Worm (Caenorhabditis elegans) whole organism, L4 larva: ENCODE measurements around the gene K06H7.1.

Source experiments
- F26F4.8 ChIP-seq: fragments of 200-800 bp; sonication (Bioruptor generic); conservative IDR thresholded peaks from 2 replicates; pipeline ENCODE4 v1.3.6; 2022; ENCODE audit warnings: missing genetic modification characterization, missing compliant biosample characterization
- F44E2.7 ChIP-seq: fragments of 200-800 bp; sonication (Bioruptor generic); IDR thresholded peaks from 2 replicates; pipeline ENCODE4 v2.1.2; 2022; ENCODE audit warnings: missing genetic modification characterization, missing compliant biosample characterization
- F49E8.2 ChIP-seq: sonication (generic microtip); optimal IDR thresholded peaks from 2 replicates; lab custom pipeline; 2016; ENCODE audit warnings: missing compliant biosample characterization, mild to moderate bottlenecking, missing genetic modification characterization, borderline replicate concordance
- T20F7.1 ChIP-seq: fragments of 200-800 bp; sonication (Bioruptor generic); optimal IDR thresholded peaks from 2 replicates; lab custom pipeline; 2018; ENCODE audit warnings: mild to moderate bottlenecking, missing genetic modification characterization, missing compliant biosample characterization
- Y105C5A.15 ChIP-seq: fragments of 200-800 bp; sonication (Bioruptor generic); IDR thresholded peaks from 2 replicates; pipeline ENCODE4 v1.3.6; 2022; ENCODE audit warnings: missing genetic modification characterization, missing compliant biosample characterization
- Y5F2A.4 ChIP-seq: fragments of 200-800 bp; sonication (Bioruptor generic); optimal IDR thresholded peaks from 2 replicates; lab custom pipeline; 2018; ENCODE audit warnings: mild to moderate bottlenecking, missing genetic modification characterization, missing compliant biosample characterization
- ZK337.2 ChIP-seq: fragments of 200-800 bp; sonication (Bioruptor generic); IDR thresholded peaks from 2 replicates; pipeline ENCODE4 v1.3.6; 2022; ENCODE audit warnings: missing genetic modification reagents, missing genetic modification characterization, missing compliant biosample characterization
- aly-2 ChIP-seq: sonication (generic microtip); optimal IDR thresholded peaks from 2 replicates; lab custom pipeline; 2018; ENCODE audit warnings: missing biosample characterization, missing genetic modification characterization
- ama-1 ChIP-seq: fragments of 150-350 bp; optimal IDR thresholded peaks from 2 replicates; lab custom pipeline; 2014; ENCODE audit warnings: inconsistent platforms, mixed read lengths
- arid-1 ChIP-seq: fragments of 200-800 bp; sonication (Bioruptor generic); conservative IDR thresholded peaks from 2 replicates; pipeline ENCODE4 v1.3.6; 2022; ENCODE audit warnings: missing genetic modification reagents, missing genetic modification characterization, missing compliant biosample characterization
- ceh-28 ChIP-seq: fragments of 150-350 bp; optimal IDR thresholded peaks from 2 replicates; lab custom pipeline; 2014; ENCODE audit warnings: missing biosample characterization, missing genetic modification reagents, missing genetic modification characterization
- ceh-44 ChIP-seq: fragments of 200-800 bp; sonication (Bioruptor generic); IDR thresholded peaks from 2 replicates; pipeline ENCODE4 v1.3.6; 2022; ENCODE audit warnings: missing genetic modification reagents, missing genetic modification characterization, missing compliant biosample characterization
- ceh-62 ChIP-seq: sonication (generic microtip); optimal IDR thresholded peaks from 2 replicates; lab custom pipeline; 2017; ENCODE audit warnings: missing biosample characterization, missing genetic modification characterization
- ceh-82 ChIP-seq: sonication (generic microtip); optimal IDR thresholded peaks from 2 replicates; lab custom pipeline; 2017; ENCODE audit warnings: missing biosample characterization, missing genetic modification characterization
- ces-1 ChIP-seq: fragments of 150-350 bp; sonication (generic microtip); optimal IDR thresholded peaks from 4 replicates; lab custom pipeline; 2014; ENCODE audit warnings: missing biosample characterization, missing genetic modification reagents, missing genetic modification characterization
- daf-19 ChIP-seq: fragments of 200-800 bp; sonication (Bioruptor generic); conservative IDR thresholded peaks from 2 replicates; pipeline ENCODE4 v1.3.6; 2022; ENCODE audit warnings: missing genetic modification characterization, missing compliant biosample characterization
- daf-8 ChIP-seq: fragments of 200-800 bp; sonication (Bioruptor generic); IDR thresholded peaks from 2 replicates; pipeline ENCODE4 v1.3.6; 2022; ENCODE audit warnings: missing genetic modification characterization, missing compliant biosample characterization
- dmd-8 ChIP-seq: fragments of 200-800 bp; sonication (Bioruptor generic); IDR thresholded peaks from 2 replicates; pipeline ENCODE4 v1.3.6; 2022; ENCODE audit warnings: missing genetic modification characterization, missing compliant biosample characterization
- dmd-9 ChIP-seq: fragments of 200-800 bp; sonication (Bioruptor generic); IDR thresholded peaks from 2 replicates; pipeline ENCODE4 v1.3.6; 2022; ENCODE audit warnings: missing genetic modification reagents, missing genetic modification characterization, missing compliant biosample characterization
- dpl-1 ChIP-seq: fragments of 150-350 bp; optimal IDR thresholded peaks from 2 replicates; lab custom pipeline; 2014; ENCODE audit warnings: missing biosample characterization, missing genetic modification reagents, missing genetic modification characterization
- hlh-30 ChIP-seq: sonication (generic microtip); optimal IDR thresholded peaks from 2 replicates; lab custom pipeline; 2017; ENCODE audit warnings: antibody characterized with exemption, mild to moderate bottlenecking, missing genetic modification characterization, missing compliant biosample characterization; ENCODE audit not compliant: insufficient read depth
- lim-7 ChIP-seq: fragments of 200-800 bp; sonication (Bioruptor generic); IDR thresholded peaks from 2 replicates; pipeline ENCODE4 v1.3.6; 2022; ENCODE audit warnings: missing genetic modification characterization, missing compliant biosample characterization
- lin-1 ChIP-seq: fragments of 200-800 bp; sonication (Bioruptor generic); IDR thresholded peaks from 2 replicates; pipeline ENCODE4 v1.3.6; 2022; ENCODE audit warnings: missing genetic modification reagents, missing genetic modification characterization, missing compliant biosample characterization
- lin-13 ChIP-seq: fragments of 150-350 bp; optimal IDR thresholded peaks from 2 replicates; lab custom pipeline; 2014; ENCODE audit warnings: missing biosample characterization, missing genetic modification reagents, missing genetic modification characterization
- lin-38 ChIP-seq: fragments of 200-800 bp; sonication (Bioruptor generic); IDR thresholded peaks from 2 replicates; pipeline ENCODE4 v1.3.6; 2022; ENCODE audit warnings: missing genetic modification reagents, missing genetic modification characterization, missing compliant biosample characterization
- lsy-2 ChIP-seq, 2 experiments: fragments of 150-350 bp in 1 of 2; sonication (generic microtip) in 1 of 2; optimal IDR thresholded peaks; 2 replicates each; lab custom pipeline; 2014 to 2017; ENCODE audit warnings: missing biosample characterization in 2 of 2, missing genetic modification characterization in 2 of 2
- mes-2 ChIP-seq: sonication (generic microtip); optimal IDR thresholded peaks from 2 replicates; lab custom pipeline; 2016; ENCODE audit warnings: missing genotype, mild to moderate bottlenecking, missing genetic modification characterization, missing compliant biosample characterization; ENCODE audit not compliant: poor library complexity, severe bottlenecking
- mxl-2 ChIP-seq: fragments of 200-800 bp; sonication (Bioruptor generic); conservative IDR thresholded peaks from 2 replicates; pipeline ENCODE4 v1.3.6; 2022; ENCODE audit warnings: missing genetic modification reagents, missing genetic modification characterization, missing compliant biosample characterization
- nhr-111 ChIP-seq: fragments of 200-800 bp; sonication (Bioruptor generic); optimal IDR thresholded peaks from 2 replicates; lab custom pipeline; 2018; ENCODE audit warnings: mild to moderate bottlenecking, missing genetic modification characterization, missing compliant biosample characterization
- nhr-28 ChIP-seq: fragments of 150-350 bp; optimal IDR thresholded peaks from 2 replicates; lab custom pipeline; 2014; ENCODE audit warnings: missing biosample characterization, missing genetic modification characterization
- nhr-42 ChIP-seq: fragments of 200-800 bp; sonication (Bioruptor generic); IDR thresholded peaks from 2 replicates; pipeline ENCODE4 v1.3.6; 2022; ENCODE audit warnings: missing genetic modification characterization, missing compliant biosample characterization
- nhr-6 ChIP-seq: fragments of 150-350 bp; optimal IDR thresholded peaks from 2 replicates; lab custom pipeline; 2014; ENCODE audit warnings: missing biosample characterization, missing genetic modification characterization
- nhr-77 ChIP-seq: fragments of 150-350 bp; optimal IDR thresholded peaks from 2 replicates; lab custom pipeline; 2014; ENCODE audit warnings: missing biosample characterization, missing genetic modification characterization
- pha-4 ChIP-seq, 2 experiments: fragments of 150-350 bp in 1 of 2; fragments of 200-800 bp in 1 of 2; sonication (Bioruptor generic) in 1 of 2; IDR thresholded peaks in 1 of 2; optimal IDR thresholded peaks in 1 of 2; 2 replicates each; pipeline versions ENCODE4 v1.3.6 to Lab custom; 2014 to 2022; ENCODE audit warnings: missing genetic modification characterization in 2 of 2, missing genetic modification reagents in 2 of 2, missing biosample characterization in 1 of 2, missing compliant biosample characterization in 1 of 2
- php-3 ChIP-seq: fragments of 200-800 bp; sonication (Bioruptor generic); IDR thresholded peaks from 2 replicates; pipeline ENCODE4 v1.3.6; 2022; ENCODE audit warnings: missing genetic modification reagents, missing genetic modification characterization, missing compliant biosample characterization
- sdz-12 ChIP-seq: fragments of 200-800 bp; sonication (Bioruptor generic); optimal IDR thresholded peaks from 2 replicates; lab custom pipeline; 2018; ENCODE audit warnings: mild to moderate bottlenecking, missing genetic modification characterization, missing compliant biosample characterization
- skn-1 ChIP-seq: fragments of 150-350 bp; optimal IDR thresholded peaks from 2 replicates; lab custom pipeline; 2014; ENCODE audit warnings: missing biosample characterization, missing genetic modification characterization
- snpc-4 ChIP-seq: fragments of 150-350 bp; optimal IDR thresholded peaks from 2 replicates; lab custom pipeline; 2014; ENCODE audit warnings: missing biosample characterization, missing genetic modification characterization
- tag-97 ChIP-seq: fragments of 200-800 bp; sonication (Bioruptor generic); IDR thresholded peaks from 2 replicates; pipeline ENCODE4 v1.3.6; 2022; ENCODE audit warnings: missing genetic modification characterization, missing compliant biosample characterization
- tra-1 ChIP-seq: fragments of 200-800 bp; sonication (Bioruptor generic); IDR thresholded peaks from 2 replicates; pipeline ENCODE4 v1.3.6; 2022; ENCODE audit warnings: missing genetic modification reagents, missing genetic modification characterization, missing compliant biosample characterization
- zag-1 ChIP-seq: fragments of 150-350 bp; optimal IDR thresholded peaks from 2 replicates; lab custom pipeline; 2014; ENCODE audit warnings: missing biosample characterization, missing genetic modification characterization
- zip-11 ChIP-seq: fragments of 200-800 bp; sonication (Bioruptor generic); IDR thresholded peaks from 2 replicates; pipeline ENCODE4 v1.3.6; 2022; ENCODE audit warnings: missing genetic modification characterization, missing compliant biosample characterization
- zip-2 ChIP-seq: fragments of 150-350 bp; optimal IDR thresholded peaks from 2 replicates; lab custom pipeline; 2014; ENCODE audit warnings: missing biosample characterization, missing genetic modification characterization
- ztf-7 ChIP-seq: fragments of 150-350 bp; optimal IDR thresholded peaks from 2 replicates; lab custom pipeline; 2014; ENCODE audit warnings: missing biosample characterization, missing genetic modification characterization

The K06H7.1 gene

ce11 chrIII:8080165-8080738, 18.9 kb upstream of the K06H7.1 start, which contains the start of the genes dcr-1 and apc-2:
Gene dcr-1 (minus strand): TSS chrIII:8080281.
Gene apc-2 (plus strand): TSS chrIII:8080629.
- TF ChIP-seq nhr-28 (tag; lab: Kevin White, UChicago), result peak; percentile 10
- no peak for TF ChIP-seq mxl-2
- TF ChIP-seq dpl-1 (GFP tag; lab: Kevin White, UChicago), result peak; percentile 37
- TF ChIP-seq, all 104 proteins: peak for 2

DNA sequence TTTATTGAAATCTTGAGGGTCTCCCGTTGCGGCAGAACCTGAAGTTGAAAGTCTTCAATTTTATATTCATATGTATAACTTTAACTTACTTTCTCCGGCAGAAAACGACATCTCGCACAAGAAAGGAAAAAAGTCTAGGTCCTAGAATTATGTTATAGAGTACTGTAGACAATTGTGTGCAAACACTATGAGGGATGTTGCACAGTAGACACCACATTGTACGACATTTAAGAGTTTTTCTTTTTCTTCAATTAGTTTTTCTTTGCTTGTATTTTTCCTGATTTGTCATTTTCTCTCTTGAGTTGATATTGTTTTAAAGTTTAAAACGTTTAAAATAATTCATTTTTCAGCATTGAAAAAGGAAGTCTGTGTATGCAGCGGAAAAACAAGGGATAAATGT, 13.8 kb upstream of the K06H7.1 start, which contains the start of the genes K06H7.7 and grp-1:
Gene K06H7.7 (minus strand): TSS at position 121 of the 400 bp plus-strand sequence.
Gene grp-1 (plus strand): TSS at position 351 of the 400 bp plus-strand sequence.
- TF ChIP-seq nhr-6 (tag; lab: Kevin White, UChicago) (peak; percentile 37), dpl-1 (GFP tag; lab: Kevin White, UChicago) (peak; percentile 66), lin-13 (GFP tag; lab: Kevin White, UChicago) (no peak), Y5F2A.4 (no peak), lsy-2 (tag; optimal IDR thresholded peaks at IDR 0.05; lab: Kevin White, UChicago) (peak; percentile 92 to 99), tag-97 (GFP tag; lab: Robert Waterston, UW) (no peak), lin-38 (GFP tag; lab: Robert Waterston, UW) (peak; percentile 64), arid-1 (GFP tag; lab: Robert Waterston, UW) (peak; percentile 42; the same call in 1 of the 2 replicates), skn-1 (no peak), pha-4 (GFP tag; IDR thresholded peaks at IDR 0.05; lab: Robert Waterston, UW) (no peak), pha-4 (tag; optimal IDR thresholded peaks at IDR 0.05; lab: Kevin White, UChicago) (peak; percentile 0), F44E2.7 (GFP tag; lab: Robert Waterston, UW) (no peak), T20F7.1 (GFP tag; lab: Kevin White, UChicago) (peak; percentile 49), nhr-77 (no peak), mes-2 (tag; lab: Kevin White, UChicago) (peak; percentile 59), hlh-30 (tag; lab: Kevin White, UChicago) (peak; percentile 34)

ce11 chrIII:8088235-8088634, 10.9 kb upstream of the K06H7.1 start, which contains the start of gene vms-1:
Gene vms-1 (plus strand): TSS chrIII:8088535.
- TF ChIP-seq php-3 (GFP tag; lab: Robert Waterston, UW) (no peak), F26F4.8 (GFP tag; lab: Robert Waterston, UW) (no peak), zag-1 (tag; lab: Kevin White, UChicago) (no peak), daf-19 (GFP tag; lab: Robert Waterston, UW) (no peak), aly-2 (tag; lab: Kevin White, UChicago) (no peak), F44E2.7 (GFP tag; lab: Robert Waterston, UW) (no peak), tra-1 (GFP tag; lab: Robert Waterston, UW) (no peak), daf-8 (GFP tag; lab: Robert Waterston, UW) (no peak), tag-97 (GFP tag; lab: Robert Waterston, UW) (no peak), T20F7.1 (GFP tag; lab: Kevin White, UChicago) (no peak), ces-1 (GFP tag; lab: Kevin White, UChicago) (no peak), sdz-12 (GFP tag; lab: Kevin White, UChicago) (no peak), ceh-62 (tag; lab: Kevin White, UChicago) (no peak), F49E8.2 (tag; lab: Kevin White, UChicago) (no peak), dmd-8 (GFP tag; lab: Robert Waterston, UW) (no peak), Y105C5A.15 (GFP tag; lab: Robert Waterston, UW) (no peak), ceh-82 (tag; lab: Kevin White, UChicago) (no peak), zip-11 (GFP tag; lab: Robert Waterston, UW) (no peak)

DNA sequence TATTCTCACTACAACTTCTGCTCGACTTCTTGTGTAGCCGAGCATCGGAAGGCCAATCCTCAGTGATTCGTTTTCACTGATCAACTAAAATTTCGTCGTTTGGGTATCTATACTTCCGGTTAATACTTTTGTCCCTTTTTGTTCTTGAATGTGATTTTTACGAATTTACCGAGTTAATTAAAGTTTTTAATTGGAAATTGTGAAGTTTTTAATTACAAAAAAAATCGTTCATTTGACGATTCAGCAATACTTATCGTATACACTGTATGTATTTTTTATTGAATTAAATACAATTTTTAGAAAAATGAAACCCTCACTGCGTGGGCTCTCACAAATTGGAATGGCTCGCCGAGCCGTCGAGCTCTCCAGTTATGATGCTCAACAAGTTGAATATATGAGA, 7.7 kb upstream of the K06H7.1 start, which contains the start of gene idi-1:
Gene idi-1 (plus strand): TSS at position 301 of the 400 bp plus-strand sequence.
- no peak for TF ChIP-seq nhr-42 (GFP tag; lab: Robert Waterston, UW)
- no peak for TF ChIP-seq php-3 (GFP tag; lab: Robert Waterston, UW)
- TF ChIP-seq ceh-28 (tag; lab: Kevin White, UChicago), result no peak
- TF ChIP-seq lim-7 (GFP tag; lab: Robert Waterston, UW), result no peak
- TF ChIP-seq dmd-8 (GFP tag; lab: Robert Waterston, UW), result no peak
- TF ChIP-seq ztf-7 (tag; lab: Kevin White, UChicago), result no peak
- no peak for TF ChIP-seq F44E2.7 (GFP tag; lab: Robert Waterston, UW)
- no peak for TF ChIP-seq ZK337.2 (GFP tag; lab: Robert Waterston, UW)
- TF ChIP-seq nhr-111 (GFP tag; lab: Kevin White, UChicago), result no peak
- TF ChIP-seq nhr-28 (tag; lab: Kevin White, UChicago), result no peak
- no peak for TF ChIP-seq ceh-44 (GFP tag; lab: Robert Waterston, UW)
- no peak for TF ChIP-seq dmd-9 (GFP tag; lab: Robert Waterston, UW)
- TF ChIP-seq lin-1 (GFP tag; lab: Robert Waterston, UW), result no peak
- TF ChIP-seq skn-1, result no peak
- TF ChIP-seq Y105C5A.15 (GFP tag; lab: Robert Waterston, UW), result no peak
- TF ChIP-seq snpc-4 (tag; lab: Kevin White, UChicago), result no peak
- TF ChIP-seq ama-1 (lab: Kevin White, UChicago), result no peak
- no peak for TF ChIP-seq zip-2 (tag; lab: Kevin White, UChicago)
